Worm (Caenorhabditis elegans) whole organism, midembryonic: ENCODE measurements around the gene C01G12.7.

Experiments used
- T22C8.4 ChIP-seq: fragments of 200-800 bp; sonication (Bioruptor generic); IDR thresholded peaks from 2 replicates; pipeline ENCODE4 v1.3.6; 2022; ENCODE audit warnings: missing genetic modification characterization, missing compliant biosample characterization
- cog-1 ChIP-seq: sonication (generic microtip); optimal IDR thresholded peaks from 2 replicates; lab custom pipeline; 2016; ENCODE audit warnings: missing genetic modification characterization, missing compliant biosample characterization
- flt-1 ChIP-seq: fragments of 200-800 bp; sonication (Bioruptor generic); IDR thresholded peaks from 2 replicates; pipeline ENCODE4 v1.3.6; 2022; ENCODE audit warnings: missing genetic modification characterization, missing compliant biosample characterization
- klf-2 ChIP-seq: fragments of 200-800 bp; sonication (Bioruptor generic); conservative IDR thresholded peaks from 2 replicates; pipeline ENCODE4 v1.3.6; 2022; ENCODE audit warnings: missing genetic modification reagents, missing genetic modification characterization, missing compliant biosample characterization
- med-1 ChIP-seq: sonication (generic microtip); optimal IDR thresholded peaks from 2 replicates; lab custom pipeline; 2017; ENCODE audit warnings: missing genetic modification characterization, mild to moderate bottlenecking, missing compliant biosample characterization, antibody characterized with exemption, missing genetic modification reagents; ENCODE audit not compliant: insufficient read depth
- ref-1 ChIP-seq: fragments of 200-800 bp; sonication (Bioruptor generic); conservative IDR thresholded peaks from 2 replicates; pipeline ENCODE4 v1.3.6; 2022; ENCODE audit warnings: missing genetic modification reagents, missing genetic modification characterization, missing compliant biosample characterization
- tab-1 ChIP-seq: fragments of 200-800 bp; sonication (Bioruptor generic); IDR thresholded peaks from 2 replicates; pipeline ENCODE4 v1.3.6; 2022; ENCODE audit warnings: missing genetic modification characterization, missing compliant biosample characterization
- ztf-23 ChIP-seq: fragments of 200-800 bp; sonication (Bioruptor generic); IDR thresholded peaks from 2 replicates; pipeline ENCODE4 v1.3.6; 2022; ENCODE audit warnings: missing genetic modification reagents, missing genetic modification characterization, missing compliant biosample characterization
- ztf-29 ChIP-seq: fragments of 200-800 bp; sonication (Bioruptor generic); IDR thresholded peaks from 2 replicates; pipeline ENCODE4 v1.3.6; 2022; ENCODE audit warnings: missing genetic modification reagents, missing genetic modification characterization, missing compliant biosample characterization

The C01G12.7 gene

ce11 chrII:14606172-14606571 lies 14.5 kb upstream of the C01G12.7 start, which contains the start of gene arl-3:
Gene arl-3, plus strand, starts transcription at chrII:14606472.
- TF ChIP-seq ztf-29 (GFP tag; lab: Robert Waterston, UW) = no peak
- no peak for TF ChIP-seq flt-1 (GFP tag; lab: Robert Waterston, UW)
- no peak for TF ChIP-seq T22C8.4 (GFP tag; lab: Robert Waterston, UW)
- no peak for TF ChIP-seq ztf-23 (GFP tag; lab: Robert Waterston, UW)
- no peak for TF ChIP-seq tab-1 (GFP tag; lab: Robert Waterston, UW)
- TF ChIP-seq cog-1 (tag; lab: Kevin White, UChicago) = no peak
- no peak for TF ChIP-seq ref-1
- no peak for TF ChIP-seq klf-2 (GFP tag; lab: Robert Waterston, UW)
- no peak for TF ChIP-seq med-1 (GFP tag; lab: Kevin White, UChicago)

ce11 chrII:14605479-14605878 lies 13.8 kb upstream of the C01G12.7 start, which contains the start of gene F19H8.2:
Gene F19H8.2, minus strand, starts transcription at chrII:14605869.
- TF ChIP-seq tab-1 (GFP tag; lab: Robert Waterston, UW) (no peak), T22C8.4 (GFP tag; lab: Robert Waterston, UW) (no peak), klf-2 (GFP tag; lab: Robert Waterston, UW) (no peak), flt-1 (GFP tag; lab: Robert Waterston, UW) (no peak), ztf-23 (GFP tag; lab: Robert Waterston, UW) (no peak), ref-1 (no peak), med-1 (GFP tag; lab: Kevin White, UChicago) (no peak), cog-1 (tag; lab: Kevin White, UChicago) (no peak), ztf-29 (GFP tag; lab: Robert Waterston, UW) (no peak)

ce11 chrII:14605026-14605425 lies 13.3 kb upstream of the C01G12.7 start:
- TF ChIP-seq med-1 (GFP tag; lab: Kevin White, UChicago) = no peak

ce11 chrII:14604261-14604660 lies 12.6 kb upstream of the C01G12.7 start:
- TF ChIP-seq cog-1 (tag; lab: Kevin White, UChicago) (no peak), flt-1 (GFP tag; lab: Robert Waterston, UW) (no peak), tab-1 (GFP tag; lab: Robert Waterston, UW) (no peak), ztf-29 (GFP tag; lab: Robert Waterston, UW) (no peak), T22C8.4 (GFP tag; lab: Robert Waterston, UW) (no peak), ztf-23 (GFP tag; lab: Robert Waterston, UW) (no peak), med-1 (GFP tag; lab: Kevin White, UChicago) (no peak), klf-2 (GFP tag; lab: Robert Waterston, UW) (no peak), ref-1 (no peak)

- TF ChIP-seq ztf-23 (GFP tag; lab: Robert Waterston, UW) = no peak
- TF ChIP-seq ztf-29 (GFP tag; lab: Robert Waterston, UW) = no peak
- TF ChIP-seq ref-1 = no peak
- TF ChIP-seq T22C8.4 (GFP tag; lab: Robert Waterston, UW) = no peak
- no peak for TF ChIP-seq flt-1 (GFP tag; lab: Robert Waterston, UW)
- TF ChIP-seq tab-1 (GFP tag; lab: Robert Waterston, UW) = no peak
- TF ChIP-seq cog-1 (tag; lab: Kevin White, UChicago) = no peak
- TF ChIP-seq klf-2 (GFP tag; lab: Robert Waterston, UW) = no peak
- no peak for TF ChIP-seq med-1 (GFP tag; lab: Kevin White, UChicago)
Observed at ce11 chrII:14602735-14603134, 11.0 kb upstream of the C01G12.7 start.

ce11 chrII:14600852-14601313 lies 9.2 kb upstream of the C01G12.7 start, which contains the start of gene tps-2:
Gene tps-2, plus strand, starts transcription at chrII:14600902.
- TF ChIP-seq med-1 (GFP tag; lab: Kevin White, UChicago) (no peak), klf-2 (GFP tag; lab: Robert Waterston, UW) (no peak), ztf-29 (GFP tag; lab: Robert Waterston, UW) (no peak), ref-1 (no peak), ztf-23 (GFP tag; lab: Robert Waterston, UW) (no peak), cog-1 (tag; lab: Kevin White, UChicago) (no peak), tab-1 (GFP tag; lab: Robert Waterston, UW) (no peak), flt-1 (GFP tag; lab: Robert Waterston, UW) (no peak), T22C8.4 (GFP tag; lab: Robert Waterston, UW) (no peak)

ce11 chrII:14599933-14600630 lies 8.4 kb upstream of the C01G12.7 start:
- TF ChIP-seq ref-1 (no peak), med-1 (GFP tag; lab: Kevin White, UChicago) (no peak), tab-1 (GFP tag; lab: Robert Waterston, UW) (no peak), ztf-23 (GFP tag; lab: Robert Waterston, UW) (no peak), klf-2 (GFP tag; lab: Robert Waterston, UW) (no peak), flt-1 (GFP tag; lab: Robert Waterston, UW) (no peak), cog-1 (tag; lab: Kevin White, UChicago) (no peak), T22C8.4 (GFP tag; lab: Robert Waterston, UW) (no peak), ztf-29 (GFP tag; lab: Robert Waterston, UW) (no peak)

- TF ChIP-seq klf-2 (GFP tag; lab: Robert Waterston, UW) (no peak), med-1 (GFP tag; lab: Kevin White, UChicago) (no peak), ztf-29 (GFP tag; lab: Robert Waterston, UW) (no peak), cog-1 (tag; lab: Kevin White, UChicago) (no peak), tab-1 (GFP tag; lab: Robert Waterston, UW) (no peak), ztf-23 (GFP tag; lab: Robert Waterston, UW) (no peak), ref-1 (no peak), flt-1 (GFP tag; lab: Robert Waterston, UW) (no peak), T22C8.4 (GFP tag; lab: Robert Waterston, UW) (no peak)
Observed at ce11 chrII:14599284-14599862, 7.7 kb upstream of the C01G12.7 start.
